Worm (Caenorhabditis elegans) whole organism, late embryonic: ENCODE results near the gene str-2.

Experiments
- T23F11.4 ChIP-seq: fragments of 200-800 bp; sonication (Bioruptor generic); optimal IDR thresholded peaks from 2 replicates; lab custom pipeline; 2018; ENCODE audit warnings: mild to moderate bottlenecking, missing genetic modification characterization, missing compliant biosample characterization
- ama-1 ChIP-seq: fragments of 150-350 bp; optimal IDR thresholded peaks from 2 replicates; lab custom pipeline; 2014
- ceh-45 ChIP-seq: fragments of 200-800 bp; sonication (Bioruptor generic); IDR thresholded peaks from 2 replicates; pipeline ENCODE4 v1.3.6; 2022; ENCODE audit warnings: missing genetic modification reagents, missing genetic modification characterization, missing compliant biosample characterization
- che-1 ChIP-seq: sonication (generic microtip); optimal IDR thresholded peaks from 2 replicates; lab custom pipeline; 2016; ENCODE audit warnings: mild to moderate bottlenecking, missing genetic modification characterization, missing compliant biosample characterization
- dve-1 ChIP-seq: sonication (generic microtip); optimal IDR thresholded peaks from 2 replicates; lab custom pipeline; 2017; ENCODE audit warnings: antibody characterized with exemption, mild to moderate bottlenecking, missing genetic modification characterization, missing compliant biosample characterization
- ets-4 ChIP-seq: sonication (generic microtip); optimal IDR thresholded peaks from 2 replicates; lab custom pipeline; 2016; ENCODE audit warnings: missing genetic modification characterization, missing compliant biosample characterization
- fkh-10 ChIP-seq: fragments of 150-350 bp; optimal IDR thresholded peaks from 2 replicates; lab custom pipeline; 2014; ENCODE audit warnings: missing biosample characterization, missing genetic modification reagents, missing genetic modification characterization
- gmeb-2 ChIP-seq: sonication (generic microtip); optimal IDR thresholded peaks from 2 replicates; lab custom pipeline; 2016; ENCODE audit warnings: missing genetic modification characterization, inconsistent platforms, missing compliant biosample characterization
- pat-9 ChIP-seq: fragments of 200-800 bp; sonication (Bioruptor generic); optimal IDR thresholded peaks from 2 replicates; lab custom pipeline; 2018; ENCODE audit warnings: mild to moderate bottlenecking, missing genetic modification characterization, moderate library complexity, missing compliant biosample characterization
- pax-1 ChIP-seq: fragments of 150-350 bp; optimal IDR thresholded peaks from 2 replicates; lab custom pipeline; 2014; ENCODE audit warnings: missing biosample characterization, missing genetic modification characterization
- pha-4 ChIP-seq: fragments of 150-350 bp; optimal IDR thresholded peaks from 2 replicates; lab custom pipeline; 2018; ENCODE audit warnings: missing biosample characterization, missing genetic modification reagents, missing genetic modification characterization
- sdc-2 ChIP-seq: sonication (generic microtip); optimal IDR thresholded peaks from 2 replicates; lab custom pipeline; 2016; ENCODE audit warnings: missing genotype, missing genetic modification characterization, missing compliant biosample characterization
- sox-2 ChIP-seq: fragments of 200-800 bp; sonication (Bioruptor generic); IDR thresholded peaks from 2 replicates; pipeline ENCODE4 v1.3.6; 2022; ENCODE audit warnings: missing genetic modification reagents, missing genetic modification characterization, missing compliant biosample characterization
- syd-9 ChIP-seq: sonication (generic microtip); optimal IDR thresholded peaks from 2 replicates; lab custom pipeline; 2016; ENCODE audit warnings: mild to moderate bottlenecking, missing genetic modification characterization, moderate library complexity, missing compliant biosample characterization
- unc-42 ChIP-seq: sonication (generic microtip); optimal IDR thresholded peaks from 2 replicates; lab custom pipeline; 2016; ENCODE audit warnings: missing genotype, missing genetic modification characterization, missing compliant biosample characterization
- unc-55 ChIP-seq: sonication (generic microtip); optimal IDR thresholded peaks from 2 replicates; lab custom pipeline; 2017; ENCODE audit warnings: missing biosample characterization, missing genetic modification reagents, missing genetic modification characterization
- unc-86 ChIP-seq: sonication (generic microtip); optimal IDR thresholded peaks from 2 replicates; lab custom pipeline; 2016; ENCODE audit warnings: missing genetic modification characterization, missing compliant biosample characterization
- ztf-16 ChIP-seq: sonication (generic microtip); optimal IDR thresholded peaks from 2 replicates; lab custom pipeline; 2017; ENCODE audit warnings: missing genetic modification characterization, missing compliant biosample characterization

The str-2 gene

ce11 chrV:9777645-9778044 is 46.4 kb downstream of the str-2 start, which contains the start of gene smg-4:
Gene smg-4 (minus strand): TSS chrV:9777745.
- TF ChIP-seq sox-2 (GFP tag; lab: Robert Waterston, UW) (no peak), dve-1 (tag; lab: Kevin White, UChicago) (no peak), sdc-2 (no peak), T23F11.4 (GFP tag; lab: Kevin White, UChicago) (no peak), pax-1 (no peak), che-1 (tag; lab: Kevin White, UChicago) (no peak), ceh-45 (no peak), syd-9 (tag; lab: Kevin White, UChicago) (no peak), ztf-16 (no peak), ama-1 (no peak), ets-4 (no peak), pat-9 (tag; lab: Kevin White, UChicago) (no peak), gmeb-2 (tag; lab: Kevin White, UChicago) (no peak)
- TF ChIP-seq, all 69 proteins: peak for 0

- TF ChIP-seq unc-86 (tag; lab: Kevin White, UChicago) (no peak), fkh-10 (GFP tag; lab: Kevin White, UChicago) (no peak), unc-42 (tag; lab: Kevin White, UChicago) (no peak), unc-55 (GFP tag; lab: Kevin White, UChicago) (no peak), pha-4 (no peak)
Measured at ce11 chrV:9775734-9776133, 48.3 kb downstream of the str-2 start, which contains the start of gene F46B6.12. Gene F46B6.12 (minus strand): TSS chrV:9775834.
